Fruit fly (Drosophila melanogaster): Measurements from ENCODE around the gene CG32110.

DNA sequence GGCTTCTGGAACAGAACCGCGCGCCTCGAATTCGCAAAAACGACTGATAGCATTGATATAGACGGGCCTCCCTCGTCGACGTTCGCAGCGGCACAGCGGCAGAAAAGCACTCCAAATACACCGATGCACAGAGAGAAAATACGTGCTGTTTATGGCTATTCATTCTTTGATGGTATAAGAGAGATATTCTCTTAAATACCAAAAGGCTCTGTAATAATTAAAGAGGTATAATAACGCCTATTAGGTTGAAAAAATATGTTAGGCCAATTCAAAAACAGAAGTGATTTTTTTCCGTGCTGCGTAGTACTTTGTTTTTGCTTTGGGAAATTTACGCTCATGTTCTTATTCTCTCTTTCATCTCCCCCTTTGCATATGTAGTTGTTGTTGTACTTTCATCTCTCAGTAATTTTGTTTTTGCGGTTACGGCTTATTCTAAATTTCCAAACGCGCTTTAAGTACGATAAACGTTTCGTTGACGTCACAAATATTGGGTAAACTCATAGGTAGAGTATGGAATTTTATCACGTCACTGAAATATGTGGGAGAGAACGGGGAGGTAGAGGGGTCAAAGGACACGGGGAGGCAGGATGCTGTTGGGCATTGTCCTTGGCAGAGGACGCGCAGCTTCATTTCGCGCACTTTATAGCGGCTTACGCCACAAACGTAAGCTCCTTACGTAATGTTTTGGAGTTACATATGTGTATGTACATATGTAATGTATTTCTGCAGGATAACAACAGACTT lies 34.7 kb downstream of the CG32110 start, which contains the start of gene nebu:
- no peak for TF ChIP-seq CTCF (optimal IDR thresholded peaks at IDR 0.05)
- TF ChIP-seq CG8478 (optimal IDR thresholded peaks at IDR 0.05): no peak

All from S2 (cell line).